Worm (Caenorhabditis elegans) whole organism, L3 larva: ENCODE results near the gene C01G10.15.

Experiments
- hmg-11 ChIP-seq: sonication (generic microtip); optimal IDR thresholded peaks from 2 replicates; lab custom pipeline; 2016; ENCODE audit warnings: missing genetic modification characterization, missing compliant biosample characterization
- lin-15B ChIP-seq: fragments of 150-350 bp; optimal IDR thresholded peaks from 2 replicates; lab custom pipeline; 2014; ENCODE audit warnings: missing biosample characterization, missing genetic modification characterization
- mdl-1 ChIP-seq: fragments of 150-350 bp; optimal IDR thresholded peaks from 2 replicates; lab custom pipeline; 2014; ENCODE audit warnings: missing biosample characterization, missing genetic modification characterization
- nhr-12 ChIP-seq: fragments of 150-350 bp; optimal IDR thresholded peaks from 2 replicates; lab custom pipeline; 2014; ENCODE audit warnings: missing biosample characterization, missing genetic modification characterization
- nhr-237 ChIP-seq: fragments of 150-350 bp; optimal IDR thresholded peaks from 2 replicates; lab custom pipeline; 2014; ENCODE audit warnings: missing biosample characterization, missing genetic modification characterization
- pha-4 ChIP-seq: fragments of 150-350 bp; optimal IDR thresholded peaks from 2 replicates; lab custom pipeline; 2014; ENCODE audit warnings: missing biosample characterization, missing genetic modification reagents, missing genetic modification characterization
- sea-2 ChIP-seq: fragments of 150-350 bp; sonication (generic microtip); optimal IDR thresholded peaks from 4 replicates; lab custom pipeline; 2014; ENCODE audit warnings: missing biosample characterization, missing genetic modification reagents, missing genetic modification characterization
- unc-62 ChIP-seq: fragments of 150-350 bp; sonication (generic microtip); optimal IDR thresholded peaks from 4 replicates; lab custom pipeline; 2014; ENCODE audit warnings: missing biosample characterization, missing genetic modification reagents, missing genetic modification characterization

- TF ChIP-seq nhr-12 (tag; lab: Kevin White, UChicago) (no peak), hmg-11 (no peak), nhr-237 (no peak), lin-15B (tag; lab: Kevin White, UChicago) (no peak), pha-4 (no peak), unc-62 (GFP tag; lab: Kevin White, UChicago) (no peak), sea-2 (GFP tag; lab: Kevin White, UChicago) (no peak), mdl-1 (no peak)
Measured at ce11 chrV:15065837-15066348, 21.2 kb downstream of the C01G10.15 start, which contains the start of gene otub-1.
